Fruit fly (Drosophila melanogaster): ENCODE results near the gene CG14377.

CG14377 gene

DNA sequence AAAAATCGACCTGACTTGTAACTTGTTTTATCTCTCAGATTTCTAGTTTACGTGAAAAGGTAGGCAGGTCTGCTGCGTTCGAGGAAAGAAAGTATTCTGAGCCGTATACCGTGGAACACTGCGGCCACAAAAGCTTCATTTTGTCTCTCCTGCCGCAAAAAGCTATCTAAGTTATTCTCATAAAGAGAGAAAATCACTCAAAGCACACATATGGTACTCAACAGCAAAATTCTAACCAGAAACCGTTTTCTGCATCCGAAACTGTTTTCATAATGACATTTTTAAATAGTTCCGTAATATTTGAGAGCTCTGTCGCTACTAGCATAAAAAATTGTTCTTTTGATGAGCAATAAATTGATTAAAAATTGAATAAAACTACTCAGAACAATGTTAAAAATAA is 18.0 kb upstream of the CG14377 start, which contains the start of the genes CG9813 and CG8870:
Gene CG9813, minus strand, starts transcription at position 101 of the 400 bp plus-strand sequence.
Gene CG8870, plus strand, starts transcription at position 168 of the 400 bp plus-strand sequence.
- TF ChIP-seq D1 (tag; optimal IDR thresholded peaks at IDR 0.05) (no peak), CG12605 (GFP tag; IDR thresholded peaks at IDR 0.05) (no peak)

DNA sequence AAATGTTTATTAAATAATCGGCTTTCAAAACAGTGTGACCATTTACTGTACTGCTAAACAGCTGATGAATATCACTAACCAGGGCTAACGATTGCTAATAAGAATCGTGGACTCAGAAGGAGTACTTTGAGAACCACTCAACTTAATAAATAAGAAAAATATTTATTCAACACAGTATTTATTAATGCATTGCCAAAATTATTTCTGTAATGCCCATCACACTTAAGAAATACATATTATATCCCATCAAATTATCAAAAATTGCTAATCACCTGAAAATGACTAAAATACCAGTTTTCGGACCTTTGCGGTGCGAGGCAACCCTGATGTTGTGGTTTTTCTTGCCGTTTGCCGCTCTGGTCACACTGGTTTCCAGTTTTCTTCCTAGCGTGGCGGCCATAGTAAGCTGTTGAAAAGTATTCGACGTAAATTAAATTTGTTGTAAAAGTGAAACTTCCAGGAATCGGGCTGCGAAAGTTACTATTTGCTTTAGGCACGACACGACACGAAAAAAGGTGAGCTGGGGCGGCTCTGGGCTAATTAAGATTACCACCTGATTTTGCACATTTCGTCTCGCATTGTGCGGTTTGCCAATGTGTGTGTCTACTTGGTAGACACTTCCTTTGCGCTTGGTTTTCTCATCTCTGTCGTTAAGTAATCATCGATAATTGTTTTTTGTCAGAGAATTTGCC is 15.7 kb upstream of the CG14377 start, which contains the start of the genes mRpS21 and Droj2:
Gene mRpS21, minus strand, starts transcription at position 66 of the 692 bp plus-strand sequence.
Gene Droj2, plus strand, starts transcription at position 363 of the 692 bp plus-strand sequence.
- TF ChIP-seq EcR (GFP tag; optimal IDR thresholded peaks at IDR 0.05) (no peak), CG17806 (tag; optimal IDR thresholded peaks at IDR 0.05) (peak; percentile 13), CG34367 (tag; optimal IDR thresholded peaks at IDR 0.05) (peak; percentile 32), CG8159 (tag; optimal IDR thresholded peaks at IDR 0.05) (peak; percentile 19), gl (tag; optimal IDR thresholded peaks at IDR 0.05) (no peak), CG15710 (tag; optimal IDR thresholded peaks at IDR 0.05) (peak; percentile 51), Ets98B (GFP tag; IDR thresholded peaks at IDR 0.05) (peak; percentile 22; the same call in 1 of the 2 replicates)

DNA sequence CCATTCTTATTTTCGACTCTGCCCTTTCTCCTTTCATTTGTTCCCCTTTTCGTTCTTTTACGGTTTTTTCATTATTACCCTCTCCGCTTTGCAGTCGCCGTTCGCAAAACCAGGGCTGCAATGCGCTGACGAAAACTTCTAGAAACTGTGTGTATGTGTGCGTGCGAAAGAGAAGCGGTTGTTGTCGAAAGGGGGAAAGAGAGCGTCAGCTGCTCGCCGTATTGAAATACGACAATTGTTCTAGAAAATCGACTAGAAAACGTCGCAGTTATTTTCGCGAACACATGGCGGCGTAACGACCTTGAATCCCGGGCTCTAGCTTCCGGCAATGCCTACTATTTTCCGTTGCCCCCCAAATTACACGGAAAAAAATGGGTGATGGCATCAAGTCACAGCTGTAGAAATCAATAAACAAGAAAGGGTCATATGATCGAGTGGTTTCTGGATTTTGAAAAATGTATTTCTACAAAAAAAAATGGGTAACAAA is 14.9 kb upstream of the CG14377 start:
- TF ChIP-seq EcR (GFP tag; optimal IDR thresholded peaks at IDR 0.05) (peak; percentile 6), CG4496 (GFP tag; IDR thresholded peaks at IDR 0.05) (0 out of 3 replicates have a peak, but pooled peaks have one; percentile 27), CG12605 (GFP tag; IDR thresholded peaks at IDR 0.05) (no peak), CG17806 (tag; optimal IDR thresholded peaks at IDR 0.05) (no peak), CG15710 (tag; optimal IDR thresholded peaks at IDR 0.05) (peak; percentile 8), CG8159 (tag; optimal IDR thresholded peaks at IDR 0.05) (no peak), Ets98B (GFP tag; IDR thresholded peaks at IDR 0.05) (no peak; the same call in 1 of the 2 replicates), CG14655 (GFP tag; optimal IDR thresholded peaks at IDR 0.05) (no peak), CG9948 (tag; optimal IDR thresholded peaks at IDR 0.05) (no peak), CG34367 (tag; optimal IDR thresholded peaks at IDR 0.05) (no peak), gl (tag; optimal IDR thresholded peaks at IDR 0.05) (peak; percentile 1), Snoo (tag; optimal IDR thresholded peaks at IDR 0.05) (no peak), Pif1B (GFP tag; optimal IDR thresholded peaks at IDR 0.05) (no peak), CG13204 (GFP tag; optimal IDR thresholded peaks at IDR 0.05) (no peak), CG32121 (GFP tag; IDR thresholded peaks at IDR 0.05) (no peak), Pif1A (GFP tag; optimal IDR thresholded peaks at IDR 0.05) (no peak), fd96Ca (GFP tag; IDR thresholded peaks at IDR 0.05) (no peak; the same call in 2 of the 3 replicates), rn (GFP tag; IDR thresholded peaks at IDR 0.05) (no peak)

DNA sequence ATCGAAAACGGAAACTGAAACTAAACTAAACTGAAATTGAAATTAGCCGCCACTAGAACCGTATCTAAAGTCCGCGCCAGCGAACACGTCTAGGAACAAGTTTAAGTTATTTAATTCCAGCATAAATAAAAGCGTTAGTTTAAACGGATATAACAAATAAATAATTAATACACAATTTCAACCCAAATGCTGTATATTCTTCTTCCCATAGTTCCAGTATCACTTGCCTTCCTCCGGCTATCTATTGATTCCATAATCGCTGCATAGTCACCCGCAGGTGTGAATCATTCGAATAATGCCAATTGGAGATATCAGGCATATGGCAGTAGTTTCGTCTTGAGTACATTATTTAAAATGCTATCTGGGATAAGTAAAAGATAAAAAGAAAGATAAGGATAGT is 12.5 kb upstream of the CG14377 start:
- TF ChIP-seq CG12605 (GFP tag; IDR thresholded peaks at IDR 0.05) (no peak), CG8301 (tag; optimal IDR thresholded peaks at IDR 0.05) (no peak), CG15710 (tag; optimal IDR thresholded peaks at IDR 0.05) (no peak), CG34367 (tag; optimal IDR thresholded peaks at IDR 0.05) (no peak), EcR (GFP tag; optimal IDR thresholded peaks at IDR 0.05) (no peak), Pif1A (GFP tag; optimal IDR thresholded peaks at IDR 0.05) (no peak), CG9948 (tag; optimal IDR thresholded peaks at IDR 0.05) (no peak), CG13204 (GFP tag; optimal IDR thresholded peaks at IDR 0.05) (no peak), gl (tag; optimal IDR thresholded peaks at IDR 0.05) (no peak), CG14655 (GFP tag; optimal IDR thresholded peaks at IDR 0.05) (no peak), CG32121 (GFP tag; IDR thresholded peaks at IDR 0.05) (no peak), CG4496 (GFP tag; IDR thresholded peaks at IDR 0.05) (no peak), Ets98B (GFP tag; IDR thresholded peaks at IDR 0.05) (no peak), CG8159 (tag; optimal IDR thresholded peaks at IDR 0.05) (no peak), Pif1B (GFP tag; optimal IDR thresholded peaks at IDR 0.05) (no peak), CG10348 (GFP tag; IDR thresholded peaks at IDR 0.05) (no peak), CG17806 (tag; optimal IDR thresholded peaks at IDR 0.05) (no peak), D1 (tag; optimal IDR thresholded peaks at IDR 0.05) (no peak), rn (GFP tag; IDR thresholded peaks at IDR 0.05) (no peak), Snoo (tag; optimal IDR thresholded peaks at IDR 0.05) (no peak)

DNA sequence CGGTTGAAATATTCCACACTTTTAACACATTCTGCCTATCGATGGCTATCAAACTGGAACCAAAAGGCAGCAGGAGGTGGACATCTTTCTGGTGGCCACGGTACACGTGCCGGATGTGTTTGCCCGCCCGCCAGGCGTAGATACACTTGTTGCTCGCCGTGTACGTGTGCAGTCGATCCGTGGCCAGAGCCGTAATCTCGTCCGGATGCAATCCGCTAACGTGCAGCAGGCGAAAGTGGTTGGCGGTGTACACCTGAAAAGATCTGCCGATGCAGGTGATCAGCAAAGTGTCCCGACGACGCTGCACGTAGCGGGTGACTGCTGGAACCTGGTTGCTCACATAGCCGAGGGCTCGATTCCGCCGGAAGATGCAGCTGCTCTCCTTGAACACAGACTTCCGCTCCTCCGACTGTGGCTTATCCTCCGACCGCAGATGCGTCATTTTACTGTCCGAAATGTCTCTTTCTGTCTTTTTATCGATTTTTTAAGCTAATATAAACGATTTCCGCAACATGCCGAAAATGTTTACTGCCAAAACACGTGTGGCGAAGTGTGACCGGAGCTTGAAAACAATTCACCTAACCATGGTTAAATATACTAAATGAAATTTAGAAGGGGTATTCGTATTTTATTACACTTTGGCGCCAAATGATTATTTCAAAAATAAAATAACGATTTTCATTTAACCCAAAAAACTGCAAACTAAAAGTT is 9.3 kb upstream of the CG14377 start, which contains the start of gene CG9799:
Gene CG9799, minus strand, starts transcription at position 550 of the 711 bp plus-strand sequence.
- TF ChIP-seq CG8301 (tag; optimal IDR thresholded peaks at IDR 0.05), result no peak
- TF ChIP-seq CG14655 (GFP tag; optimal IDR thresholded peaks at IDR 0.05), result no peak
- TF ChIP-seq CG32121 (GFP tag; IDR thresholded peaks at IDR 0.05), result no peak
- no peak for TF ChIP-seq CG17806 (tag; optimal IDR thresholded peaks at IDR 0.05)
- TF ChIP-seq Snoo (tag; optimal IDR thresholded peaks at IDR 0.05), result no peak
- TF ChIP-seq rn (GFP tag; IDR thresholded peaks at IDR 0.05), result no peak

DNA sequence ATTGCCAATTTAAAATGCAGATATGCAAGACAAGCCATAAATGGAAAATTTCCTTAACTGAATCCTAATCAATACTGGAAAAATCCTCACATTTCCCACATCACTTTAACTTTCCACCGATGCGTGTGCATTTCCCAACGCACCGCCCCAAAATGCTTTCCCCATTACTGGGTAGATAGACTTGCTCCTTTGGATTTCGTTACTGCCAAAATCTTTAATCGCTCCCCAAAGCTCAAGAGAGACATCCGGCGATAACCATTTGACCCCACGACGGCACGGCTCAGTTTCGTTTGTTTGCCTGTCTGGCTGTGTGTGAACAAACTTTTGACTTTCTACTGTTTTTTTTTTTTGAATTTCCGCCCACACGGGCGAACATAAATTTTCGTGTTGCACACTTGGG is 7.1 kb upstream of the CG14377 start:
- no peak for TF ChIP-seq Pif1A (GFP tag; optimal IDR thresholded peaks at IDR 0.05)
- TF ChIP-seq Ets98B (GFP tag; IDR thresholded peaks at IDR 0.05), result no peak
- TF ChIP-seq gl (tag; optimal IDR thresholded peaks at IDR 0.05), result no peak
- no peak for TF ChIP-seq D1 (tag; optimal IDR thresholded peaks at IDR 0.05)
- no peak for TF ChIP-seq CG34367 (tag; optimal IDR thresholded peaks at IDR 0.05)
- no peak for TF ChIP-seq CG8301 (tag; optimal IDR thresholded peaks at IDR 0.05)
- no peak for TF ChIP-seq CG10348 (GFP tag; IDR thresholded peaks at IDR 0.05)
- no peak for TF ChIP-seq CG9948 (tag; optimal IDR thresholded peaks at IDR 0.05)
- no peak for TF ChIP-seq CG4496 (GFP tag; IDR thresholded peaks at IDR 0.05)
- TF ChIP-seq CG17806 (tag; optimal IDR thresholded peaks at IDR 0.05), result no peak
- TF ChIP-seq CG14655 (GFP tag; optimal IDR thresholded peaks at IDR 0.05), result no peak
- no peak for TF ChIP-seq CG12605 (GFP tag; IDR thresholded peaks at IDR 0.05)
- no peak for TF ChIP-seq Snoo (tag; optimal IDR thresholded peaks at IDR 0.05)
- TF ChIP-seq CG15710 (tag; optimal IDR thresholded peaks at IDR 0.05), result no peak
- TF ChIP-seq CG32121 (GFP tag; IDR thresholded peaks at IDR 0.05), result no peak
- TF ChIP-seq fd96Ca (GFP tag; IDR thresholded peaks at IDR 0.05), result no peak
- TF ChIP-seq Pif1B (GFP tag; optimal IDR thresholded peaks at IDR 0.05), result no peak

Measured in whole organism, pupa.